Fruit fly (Drosophila melanogaster) whole organism, embryonic: ENCODE data around the gene Vdup1.

Experiments
- ATbp ChIP-seq: fragments of 200-800 bp; sonication (Bioruptor generic); optimal IDR thresholded peaks from 2 replicates; lab custom pipeline; 2017; ENCODE audit warnings: missing biosample characterization, mild to moderate bottlenecking, missing genetic modification characterization, missing genetic modification reagents
- Adf1 ChIP-seq: fragments of 200-800 bp; sonication (Bioruptor generic); IDR thresholded peaks from 2 replicates; pipeline ENCODE4 v1.3.6; 2022; ENCODE audit warnings: missing biosample characterization, missing genetic modification characterization
- Bdp1 ChIP-seq: fragments of 200-800 bp; sonication (Bioruptor generic); optimal IDR thresholded peaks from 3 replicates; lab custom pipeline; 2016; ENCODE audit warnings: missing biosample characterization, missing genetic modification characterization
- Blimp-1 ChIP-seq: fragments of 200-800 bp; sonication (Bioruptor generic); optimal IDR thresholded peaks from 3 replicates; lab custom pipeline; 2018; ENCODE audit warnings: missing biosample characterization, missing genetic modification characterization, mild to moderate bottlenecking, moderate library complexity, missing genetic modification reagents
- BtbVII ChIP-seq: fragments of 200-800 bp; sonication (Bioruptor generic); optimal IDR thresholded peaks from 3 replicates; lab custom pipeline; 2017; ENCODE audit warnings: missing biosample characterization, mild to moderate bottlenecking, missing genetic modification characterization
- CG10431 ChIP-seq: fragments of 200-800 bp; sonication (Bioruptor generic); optimal IDR thresholded peaks from 3 replicates; lab custom pipeline; 2018; ENCODE audit warnings: missing biosample characterization, mild to moderate bottlenecking, missing genetic modification characterization
- CG11093 ChIP-seq: fragments of 200-800 bp; sonication (Bioruptor generic); IDR thresholded peaks from 3 replicates; pipeline ENCODE4 v1.3.6; 2022; ENCODE audit warnings: missing biosample characterization, missing genetic modification characterization
- CG12071 ChIP-seq: fragments of 200-800 bp; sonication (Bioruptor generic); optimal IDR thresholded peaks from 3 replicates; lab custom pipeline; 2018; ENCODE audit warnings: missing biosample characterization, mild to moderate bottlenecking, missing genetic modification characterization
- CG13424 ChIP-seq: fragments of 200-800 bp; sonication (Bioruptor generic); optimal IDR thresholded peaks from 2 replicates; lab custom pipeline; 2019; ENCODE audit warnings: missing biosample characterization, mild to moderate bottlenecking, missing genetic modification characterization, moderate library complexity
- CG13894 ChIP-seq: fragments of 200-800 bp; sonication (Bioruptor generic); optimal IDR thresholded peaks from 3 replicates; lab custom pipeline; 2018; ENCODE audit warnings: missing biosample characterization, mild to moderate bottlenecking, missing genetic modification characterization, moderate library complexity
- CG15011 ChIP-seq: fragments of 200-800 bp; sonication (Bioruptor generic); optimal IDR thresholded peaks from 3 replicates; lab custom pipeline; 2018; ENCODE audit warnings: missing biosample characterization, mild to moderate bottlenecking, missing genetic modification characterization
- CG15514 ChIP-seq: fragments of 200-800 bp; sonication (Bioruptor generic); optimal IDR thresholded peaks from 3 replicates; lab custom pipeline; 2017; ENCODE audit warnings: missing biosample characterization, missing genetic modification characterization, mild to moderate bottlenecking, moderate library complexity, missing genetic modification reagents
- CG1603 ChIP-seq: fragments of 200-800 bp; sonication (Bioruptor generic); optimal IDR thresholded peaks from 2 replicates; lab custom pipeline; 2019; ENCODE audit warnings: missing biosample characterization, mild to moderate bottlenecking, missing genetic modification characterization, moderate library complexity
- CG1832 ChIP-seq: fragments of 200-800 bp; sonication (Bioruptor generic); optimal IDR thresholded peaks from 2 replicates; lab custom pipeline; 2017; ENCODE audit warnings: missing biosample characterization, mild to moderate bottlenecking, missing genetic modification characterization, inconsistent platforms
- CG18619 ChIP-seq: fragments of 200-800 bp; sonication (Bioruptor generic); optimal IDR thresholded peaks from 3 replicates; lab custom pipeline; 2017; ENCODE audit warnings: missing biosample characterization, mild to moderate bottlenecking, missing genetic modification characterization
- CG2129 ChIP-seq: fragments of 200-800 bp; sonication (Bioruptor generic); IDR thresholded peaks from 2 replicates; pipeline ENCODE4 v1.3.6; 2022; ENCODE audit warnings: missing biosample characterization, missing genetic modification characterization; ENCODE audit not compliant: partially characterized antibody
- CG3065 ChIP-seq: fragments of 200-800 bp; sonication (Bioruptor generic); optimal IDR thresholded peaks from 2 replicates; lab custom pipeline; 2016; ENCODE audit warnings: missing biosample characterization, missing genetic modification characterization
- CG32767 ChIP-seq: fragments of 200-800 bp; sonication (Bioruptor generic); IDR thresholded peaks from 2 replicates; pipeline ENCODE4 v1.3.6; 2022; ENCODE audit warnings: missing biosample characterization, missing genetic modification characterization
- CG34422 ChIP-seq: fragments of 200-800 bp; sonication (Bioruptor generic); IDR thresholded peaks from 3 replicates; pipeline ENCODE4 v1.3.6; 2022; ENCODE audit warnings: missing biosample characterization, missing genetic modification characterization
- CG42726 ChIP-seq: fragments of 200-800 bp; sonication (Bioruptor generic); IDR thresholded peaks from 2 replicates; pipeline ENCODE4 v1.3.6; 2022; ENCODE audit warnings: missing biosample characterization, missing genetic modification characterization; ENCODE audit not compliant: partially characterized antibody
- CG4730 ChIP-seq: fragments of 200-800 bp; sonication (Bioruptor generic); IDR thresholded peaks from 2 replicates; pipeline ENCODE4 v1.3.6; 2022; ENCODE audit warnings: missing biosample characterization, missing genetic modification characterization
- CG6854 ChIP-seq: fragments of 200-800 bp; sonication (Bioruptor generic); optimal IDR thresholded peaks from 3 replicates; lab custom pipeline; 2017; ENCODE audit warnings: missing biosample characterization, mild to moderate bottlenecking, missing genetic modification characterization
- CG9437 ChIP-seq: fragments of 200-800 bp; sonication (Bioruptor generic); optimal IDR thresholded peaks from 2 replicates; lab custom pipeline; 2018; ENCODE audit warnings: missing biosample characterization, mild to moderate bottlenecking, missing genetic modification characterization
- Drgx ChIP-seq: fragments of 200-800 bp; sonication (Bioruptor generic); IDR thresholded peaks from 2 replicates; pipeline ENCODE4 v1.3.6; 2022; ENCODE audit warnings: missing biosample characterization, missing genetic modification characterization
- H2.0 ChIP-seq: fragments of 200-800 bp; sonication (Bioruptor generic); IDR thresholded peaks from 2 replicates; pipeline ENCODE4 v1.3.6; 2022; ENCODE audit warnings: missing biosample characterization, missing genetic modification characterization
- Sox102F ChIP-seq: fragments of 200-800 bp; sonication (Bioruptor generic); optimal IDR thresholded peaks from 2 replicates; lab custom pipeline; 2018; ENCODE audit warnings: missing biosample characterization, mild to moderate bottlenecking, missing genetic modification characterization, moderate library complexity
- Taf1 ChIP-seq: fragments of 200-800 bp; sonication (Bioruptor generic); IDR thresholded peaks from 2 replicates; pipeline ENCODE4 v1.3.6; 2022; ENCODE audit warnings: missing biosample characterization, missing genetic modification characterization
- Trl ChIP-seq, 3 experiments: fragments of >200 bp in 2 of 3; fragments of 200-800 bp in 1 of 3; sonication (Bioruptor generic) in 1 of 3; optimal IDR thresholded peaks; 2 replicates in 1 of 3; 3 replicates in 2 of 3; lab custom pipeline; 2016 to 2017; ENCODE audit warnings: missing biosample characterization in 1 of 3, missing genetic modification characterization in 1 of 3
- abd-A ChIP-seq: fragments of 200-800 bp; sonication (Bioruptor generic); optimal IDR thresholded peaks from 3 replicates; lab custom pipeline; 2019; ENCODE audit warnings: missing biosample characterization, mild to moderate bottlenecking, missing genetic modification characterization, moderate library complexity
- al ChIP-seq: fragments of 200-800 bp; sonication (Bioruptor generic); IDR thresholded peaks from 2 replicates; pipeline ENCODE4 v1.3.6; 2022; ENCODE audit warnings: missing biosample characterization, missing genetic modification characterization
- ara ChIP-seq: fragments of 200-800 bp; sonication (Bioruptor generic); IDR thresholded peaks from 2 replicates; pipeline ENCODE4 v1.3.6; 2022; ENCODE audit warnings: missing biosample characterization, missing genetic modification characterization
- bcd ChIP-seq: fragments of 200-800 bp; sonication (Bioruptor generic); optimal IDR thresholded peaks from 2 replicates; lab custom pipeline; 2017; ENCODE audit warnings: missing biosample characterization, mild to moderate bottlenecking, missing genetic modification characterization
- cas ChIP-seq: fragments of 200-800 bp; sonication (Bioruptor generic); IDR thresholded peaks from 2 replicates; pipeline ENCODE4 v1.3.6; 2022; ENCODE audit warnings: missing biosample characterization, missing genetic modification characterization
- chm ChIP-seq: fragments of 200-800 bp; sonication (Bioruptor generic); IDR thresholded peaks from 2 replicates; pipeline ENCODE4 v1.3.6; 2022; ENCODE audit warnings: missing biosample characterization, missing genetic modification characterization
- ci ChIP-seq: fragments of 200-800 bp; sonication (Bioruptor generic); IDR thresholded peaks from 3 replicates; pipeline ENCODE4 v1.3.6; 2022; ENCODE audit warnings: missing biosample characterization, missing genetic modification characterization
- ham ChIP-seq: fragments of 200-800 bp; sonication (Bioruptor generic); IDR thresholded peaks from 2 replicates; pipeline ENCODE4 v1.3.6; 2022; ENCODE audit warnings: missing biosample characterization, missing genetic modification characterization
- her ChIP-seq: fragments of 200-800 bp; sonication (Bioruptor generic); optimal IDR thresholded peaks from 2 replicates; lab custom pipeline; 2016; ENCODE audit warnings: missing biosample characterization, missing genetic modification characterization
- jumu ChIP-seq: fragments of 200-800 bp; sonication (Bioruptor generic); optimal IDR thresholded peaks from 3 replicates; lab custom pipeline; 2016; ENCODE audit warnings: missing biosample characterization, missing genetic modification characterization
- ken ChIP-seq: fragments of 200-800 bp; sonication (Bioruptor generic); IDR thresholded peaks from 3 replicates; pipeline ENCODE4 v1.3.6; 2022; ENCODE audit warnings: missing biosample characterization, missing genetic modification characterization
- lbe ChIP-seq: fragments of 200-800 bp; sonication (Bioruptor generic); optimal IDR thresholded peaks from 2 replicates; lab custom pipeline; 2016; ENCODE audit warnings: missing biosample characterization, mild to moderate bottlenecking, missing genetic modification characterization
- maf-S ChIP-seq: fragments of 200-800 bp; sonication (Bioruptor generic); optimal IDR thresholded peaks from 2 replicates; lab custom pipeline; 2016; ENCODE audit warnings: missing biosample characterization, missing genetic modification characterization
- nerfin-1 ChIP-seq: fragments of 200-800 bp; sonication (Bioruptor generic); optimal IDR thresholded peaks from 3 replicates; lab custom pipeline; 2019; ENCODE audit warnings: missing biosample characterization, mild to moderate bottlenecking, missing genetic modification characterization, moderate library complexity
- phol ChIP-seq: fragments of 200-800 bp; sonication (Bioruptor generic); optimal IDR thresholded peaks from 3 replicates; lab custom pipeline; 2018; ENCODE audit warnings: missing biosample characterization, mild to moderate bottlenecking, missing genetic modification characterization, moderate library complexity
- schlank ChIP-seq: fragments of 200-800 bp; sonication (Bioruptor generic); optimal IDR thresholded peaks from 2 replicates; lab custom pipeline; 2018; ENCODE audit warnings: missing biosample characterization, mild to moderate bottlenecking, missing genetic modification characterization
- trem ChIP-seq: fragments of 200-800 bp; optimal IDR thresholded peaks from 3 replicates; lab custom pipeline; 2019; ENCODE audit warnings: missing biosample characterization, mild to moderate bottlenecking, missing genetic modification characterization, moderate library complexity
- unpg ChIP-seq: fragments of 200-800 bp; sonication (Bioruptor generic); optimal IDR thresholded peaks from 3 replicates; lab custom pipeline; 2018; ENCODE audit warnings: missing biosample characterization, mild to moderate bottlenecking, missing genetic modification characterization, moderate library complexity
- z ChIP-seq: fragments of 200-800 bp; sonication (Bioruptor generic); IDR thresholded peaks from 3 replicates; pipeline ENCODE4 v1.3.6; 2022; ENCODE audit warnings: missing biosample characterization, missing genetic modification characterization

The Vdup1 gene

DNA sequence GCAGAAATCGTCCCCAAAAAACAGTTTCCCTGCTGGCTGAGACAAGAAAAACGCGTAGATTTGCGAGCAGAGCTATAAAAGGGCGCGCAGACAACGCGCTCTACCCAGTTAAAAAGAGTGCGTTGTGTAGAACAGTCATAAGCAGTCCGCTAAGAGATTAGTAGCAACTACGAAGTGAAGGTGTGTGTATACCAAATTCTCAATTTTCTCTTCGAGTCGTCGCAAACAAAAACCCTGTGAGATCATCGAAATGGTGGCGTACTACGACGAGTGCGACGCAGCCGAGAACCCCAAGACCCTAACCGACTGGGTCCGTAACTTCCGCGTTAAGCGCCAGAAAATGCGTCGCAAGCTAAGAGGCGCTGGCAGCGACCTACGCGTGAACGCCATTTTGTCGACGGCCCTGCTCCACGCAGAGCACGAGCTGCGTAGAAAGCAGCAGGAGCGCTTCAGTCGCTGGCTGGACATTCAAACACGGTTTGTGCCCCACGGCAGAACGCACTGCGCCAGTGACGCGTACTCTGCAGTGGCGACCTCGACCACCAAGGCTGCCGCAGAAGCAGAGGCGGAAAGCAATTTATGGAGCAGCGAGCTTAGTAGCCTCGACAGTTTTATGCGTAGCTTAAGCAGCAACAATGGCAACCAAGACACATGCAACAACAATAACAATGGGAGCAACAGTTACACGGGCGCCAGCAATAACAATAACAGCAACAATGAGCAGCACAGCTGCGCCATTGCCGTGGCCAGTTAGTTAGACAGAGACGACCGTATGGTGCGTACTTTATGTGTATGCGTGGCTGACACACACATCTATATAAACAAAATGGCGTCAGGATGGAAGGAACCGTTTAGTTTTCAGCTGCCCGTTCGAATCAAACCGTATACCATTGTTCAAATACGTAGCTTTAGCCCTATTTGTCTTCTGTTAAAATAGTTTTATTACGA, 45.5 kb upstream of the Vdup1 start (continued):
- TF ChIP-seq CG13424 (no peak), CG11093 (GFP tag; lab: Robert Waterston, UW) (no peak), nerfin-1 (tag; lab: Kevin White, UChicago) (no peak), Taf1 (GFP tag; lab: Robert Waterston, UW) (0 out of 2 replicates have a peak, but pooled peaks have one; percentile 19), CG12071 (GFP tag; lab: Kevin White, UChicago) (peak; percentile 3), jumu (peak; percentile 8), Sox102F (GFP tag; lab: Kevin White, UChicago) (no peak), CG1603 (tag; lab: Kevin White, UChicago) (peak; percentile 26), trem (tag; lab: Kevin White, UChicago) (no peak), maf-S (GFP tag; lab: Kevin White, UChicago) (no peak), BtbVII (GFP tag; lab: Kevin White, UChicago) (peak; percentile 6), bcd (GFP tag; lab: Kevin White, UChicago) (no peak), ara (GFP tag; lab: Robert Waterston, UW) (peak; percentile 44), al (GFP tag; lab: Robert Waterston, UW) (no peak), cas (GFP tag; lab: Robert Waterston, UW) (peak; percentile 63; the same call in 1 of the 2 replicates), CG9437 (GFP tag; lab: Kevin White, UChicago) (no peak), her (GFP tag; lab: Kevin White, UChicago) (peak; percentile 60), H2.0 (GFP tag; lab: Robert Waterston, UW) (0 out of 2 replicates have a peak, but pooled peaks have one; percentile 10), CG2129 (no peak), Adf1 (GFP tag; lab: Robert Waterston, UW) (peak; percentile 73), schlank (tag; lab: Kevin White, UChicago) (no peak), Trl (optimal IDR thresholded peaks at IDR 0.05; lab: Kevin White, UChicago) (peak in 1 of 2 experiments; percentile 28), Trl (GFP tag; optimal IDR thresholded peaks at IDR 0.05; lab: Kevin White, UChicago) (peak; percentile 22), CG1832 (peak; percentile 52), CG42726 (GFP tag; lab: Robert Waterston, UW) (peak; percentile 70), CG15514 (peak; percentile 18), ci (peak; percentile 55), z (GFP tag; lab: Robert Waterston, UW) (peak; percentile 36; the same call in 1 of the 3 replicates), ham (GFP tag; lab: Robert Waterston, UW) (no peak; the same call in 1 of the 2 replicates), ken (GFP tag; lab: Robert Waterston, UW) (peak; percentile 9; the same call in 2 of the 3 replicates), CG6854 (peak; percentile 38), Blimp-1 (GFP tag; lab: Kevin White, UChicago) (no peak), CG15011 (GFP tag; lab: Kevin White, UChicago) (no peak), abd-A (peak; percentile 82), phol (tag; lab: Kevin White, UChicago) (peak; percentile 97), CG18619 (GFP tag; lab: Kevin White, UChicago) (peak; percentile 52), CG32767 (GFP tag; lab: Robert Waterston, UW) (peak; percentile 91), lbe (peak; percentile 4), CG3065 (GFP tag; lab: Kevin White, UChicago) (no peak), CG13894 (tag; lab: Kevin White, UChicago) (peak; percentile 21), CG34422 (GFP tag; lab: Robert Waterston, UW) (peak; percentile 76), CG10431 (peak; percentile 58), CG4730 (no peak), unpg (GFP tag; lab: Kevin White, UChicago) (peak; percentile 32), chm (GFP tag; lab: Robert Waterston, UW) (peak; percentile 82), Bdp1 (GFP tag; lab: Kevin White, UChicago) (peak; percentile 20), Drgx (peak; percentile 37; the same call in 1 of the 2 replicates), ATbp (GFP tag; lab: Kevin White, UChicago) (no peak)
